Worm (Caenorhabditis elegans) whole organism, L4 larva: Measurements from ENCODE around the gene nlp-35.

Source experiments
- D1046.2 ChIP-seq: fragments of 200-800 bp; sonication (Bioruptor generic); IDR thresholded peaks from 2 replicates; pipeline ENCODE4 v1.3.6; 2022; ENCODE audit warnings: missing genetic modification characterization, missing compliant biosample characterization
- F10B5.3 ChIP-seq: sonication (generic microtip); optimal IDR thresholded peaks from 2 replicates; lab custom pipeline; 2016; ENCODE audit warnings: mild to moderate bottlenecking, missing genetic modification characterization, missing compliant biosample characterization
- F26F4.8 ChIP-seq: fragments of 200-800 bp; sonication (Bioruptor generic); conservative IDR thresholded peaks from 2 replicates; pipeline ENCODE4 v1.3.6; 2022; ENCODE audit warnings: missing genetic modification characterization, missing compliant biosample characterization
- F44E2.7 ChIP-seq: fragments of 200-800 bp; sonication (Bioruptor generic); IDR thresholded peaks from 2 replicates; pipeline ENCODE4 v2.1.2; 2022; ENCODE audit warnings: missing genetic modification characterization, missing compliant biosample characterization
- R02D3.7 ChIP-seq: fragments of 150-350 bp; sonication (generic microtip); optimal IDR thresholded peaks from 3 replicates; lab custom pipeline; 2014; ENCODE audit warnings: missing biosample characterization, missing genetic modification characterization
- T26A8.4 ChIP-seq: fragments of 200-800 bp; sonication (Bioruptor generic); IDR thresholded peaks from 2 replicates; pipeline ENCODE4 v1.3.6; 2022; ENCODE audit warnings: missing genetic modification characterization, missing compliant biosample characterization
- Y48G9A.11 ChIP-seq: fragments of 200-800 bp; sonication (Bioruptor generic); IDR thresholded peaks from 2 replicates; pipeline ENCODE4 v1.3.6; 2022; ENCODE audit warnings: missing genetic modification reagents, missing genetic modification characterization, missing compliant biosample characterization
- Y75B8A.6 ChIP-seq: fragments of 200-800 bp; sonication (Bioruptor generic); IDR thresholded peaks from 2 replicates; pipeline ENCODE4 v1.3.6; 2022; ENCODE audit warnings: missing genetic modification reagents, missing genetic modification characterization, missing compliant biosample characterization
- ZK337.2 ChIP-seq: fragments of 200-800 bp; sonication (Bioruptor generic); IDR thresholded peaks from 2 replicates; pipeline ENCODE4 v1.3.6; 2022; ENCODE audit warnings: missing genetic modification reagents, missing genetic modification characterization, missing compliant biosample characterization
- arid-1 ChIP-seq: fragments of 200-800 bp; sonication (Bioruptor generic); conservative IDR thresholded peaks from 2 replicates; pipeline ENCODE4 v1.3.6; 2022; ENCODE audit warnings: missing genetic modification reagents, missing genetic modification characterization, missing compliant biosample characterization
- ceh-20 ChIP-seq: fragments of 200-800 bp; sonication (Bioruptor generic); IDR thresholded peaks from 2 replicates; pipeline ENCODE4 v1.3.6; 2022; ENCODE audit warnings: missing genetic modification reagents, missing genetic modification characterization, missing compliant biosample characterization
- ceh-28 ChIP-seq: fragments of 150-350 bp; optimal IDR thresholded peaks from 2 replicates; lab custom pipeline; 2014; ENCODE audit warnings: missing biosample characterization, missing genetic modification reagents, missing genetic modification characterization
- ceh-32 ChIP-seq: sonication (generic microtip); optimal IDR thresholded peaks from 2 replicates; lab custom pipeline; 2016; ENCODE audit warnings: mild to moderate bottlenecking, missing genetic modification characterization, missing compliant biosample characterization; ENCODE audit not compliant: poor library complexity
- ceh-62 ChIP-seq: sonication (generic microtip); optimal IDR thresholded peaks from 2 replicates; lab custom pipeline; 2017; ENCODE audit warnings: missing biosample characterization, missing genetic modification characterization
- daf-12 ChIP-seq: fragments of 150-350 bp; optimal IDR thresholded peaks from 2 replicates; lab custom pipeline; 2014; ENCODE audit warnings: missing biosample characterization, missing genetic modification reagents, missing genetic modification characterization
- daf-16 ChIP-seq, 3 experiments: sonication (generic microtip); optimal IDR thresholded peaks; 2 replicates each; lab custom pipeline; 2016 to 2017; ENCODE audit warnings: missing genetic modification characterization in 3 of 3, missing genetic modification reagents in 3 of 3, mild to moderate bottlenecking in 2 of 3, missing compliant biosample characterization in 2 of 3, missing biosample characterization in 1 of 3, moderate library complexity in 1 of 3
- dmd-9 ChIP-seq: fragments of 200-800 bp; sonication (Bioruptor generic); IDR thresholded peaks from 2 replicates; pipeline ENCODE4 v1.3.6; 2022; ENCODE audit warnings: missing genetic modification reagents, missing genetic modification characterization, missing compliant biosample characterization
- dpl-1 ChIP-seq: fragments of 150-350 bp; optimal IDR thresholded peaks from 2 replicates; lab custom pipeline; 2014; ENCODE audit warnings: missing biosample characterization, missing genetic modification reagents, missing genetic modification characterization
- duxl-1 ChIP-seq: sonication (generic microtip); optimal IDR thresholded peaks from 2 replicates; lab custom pipeline; 2016; ENCODE audit warnings: mild to moderate bottlenecking, missing genetic modification characterization, moderate library complexity, missing compliant biosample characterization; ENCODE audit not compliant: poor library complexity
- dve-1 ChIP-seq: sonication (generic microtip); optimal IDR thresholded peaks from 2 replicates; lab custom pipeline; 2017; ENCODE audit warnings: antibody characterized with exemption, mild to moderate bottlenecking, missing genetic modification characterization, missing compliant biosample characterization; ENCODE audit not compliant: insufficient read depth
- egl-27 ChIP-seq: sonication (generic microtip); optimal IDR thresholded peaks from 3 replicates; lab custom pipeline; 2017; ENCODE audit warnings: missing biosample characterization, missing genetic modification reagents, missing genetic modification characterization
- fkh-10 ChIP-seq: fragments of 150-350 bp; optimal IDR thresholded peaks from 2 replicates; lab custom pipeline; 2014; ENCODE audit warnings: missing biosample characterization, missing genetic modification reagents, missing genetic modification characterization
- fos-1 ChIP-seq: fragments of 150-350 bp; optimal IDR thresholded peaks from 2 replicates; lab custom pipeline; 2014; ENCODE audit warnings: missing biosample characterization, missing genetic modification characterization
- gei-8 ChIP-seq: fragments of 200-800 bp; sonication (Bioruptor generic); optimal IDR thresholded peaks from 2 replicates; lab custom pipeline; 2018; ENCODE audit warnings: mild to moderate bottlenecking, missing genetic modification characterization, missing compliant biosample characterization
- hif-1 ChIP-seq, 2 experiments: sonication (generic microtip); optimal IDR thresholded peaks; 2 replicates each; lab custom pipeline; 2016 to 2017; ENCODE audit warnings: missing compliant biosample characterization in 2 of 2, missing genetic modification characterization in 2 of 2, missing genetic modification reagents in 2 of 2, missing genotype in 2 of 2, mild to moderate bottlenecking in 1 of 2
- hlh-11 ChIP-seq: fragments of 200-800 bp; sonication (Bioruptor generic); optimal IDR thresholded peaks from 2 replicates; lab custom pipeline; 2018; ENCODE audit warnings: mild to moderate bottlenecking, missing genetic modification characterization, missing compliant biosample characterization
- jun-1 ChIP-seq: fragments of 150-350 bp; optimal IDR thresholded peaks from 2 replicates; lab custom pipeline; 2014; ENCODE audit warnings: missing biosample characterization, missing genetic modification reagents, missing genetic modification characterization
- lin-1 ChIP-seq: fragments of 200-800 bp; sonication (Bioruptor generic); IDR thresholded peaks from 2 replicates; pipeline ENCODE4 v1.3.6; 2022; ENCODE audit warnings: missing genetic modification reagents, missing genetic modification characterization, missing compliant biosample characterization
- lin-39 ChIP-seq: fragments of 150-350 bp; optimal IDR thresholded peaks from 2 replicates; lab custom pipeline; 2014; ENCODE audit warnings: missing biosample characterization, missing genetic modification reagents, missing genetic modification characterization
- lir-3 ChIP-seq: sonication (generic microtip); optimal IDR thresholded peaks from 2 replicates; lab custom pipeline; 2016; ENCODE audit warnings: mild to moderate bottlenecking, missing genetic modification characterization, missing compliant biosample characterization
- lsy-2 ChIP-seq, 2 experiments: fragments of 150-350 bp in 1 of 2; sonication (generic microtip) in 1 of 2; optimal IDR thresholded peaks; 2 replicates each; lab custom pipeline; 2014 to 2017; ENCODE audit warnings: missing biosample characterization in 2 of 2, missing genetic modification characterization in 2 of 2
- madf-5 ChIP-seq, 2 experiments: fragments of 200-800 bp; sonication (Bioruptor generic); IDR thresholded peaks; 2 replicates each; pipeline ENCODE4 v1.3.6; 2022; ENCODE audit warnings: missing compliant biosample characterization in 2 of 2, missing genetic modification characterization in 2 of 2
- mdt-29 ChIP-seq: fragments of 200-800 bp; sonication (Bioruptor generic); IDR thresholded peaks from 2 replicates; pipeline ENCODE4 v1.3.6; 2022; ENCODE audit warnings: missing genetic modification reagents, missing genetic modification characterization, missing compliant biosample characterization
- mxl-3 ChIP-seq: fragments of 200-800 bp; sonication (Bioruptor generic); optimal IDR thresholded peaks from 2 replicates; lab custom pipeline; 2018; ENCODE audit warnings: mild to moderate bottlenecking, missing genetic modification characterization, missing compliant biosample characterization
- nhr-102 ChIP-seq: sonication (generic microtip); optimal IDR thresholded peaks from 2 replicates; lab custom pipeline; 2016; ENCODE audit warnings: mild to moderate bottlenecking, missing genetic modification characterization, moderate library complexity, missing compliant biosample characterization
- nhr-11 ChIP-seq: fragments of 150-350 bp; optimal IDR thresholded peaks from 2 replicates; lab custom pipeline; 2014; ENCODE audit warnings: missing biosample characterization, missing genetic modification characterization
- nhr-111 ChIP-seq: fragments of 200-800 bp; sonication (Bioruptor generic); optimal IDR thresholded peaks from 2 replicates; lab custom pipeline; 2018; ENCODE audit warnings: mild to moderate bottlenecking, missing genetic modification characterization, missing compliant biosample characterization
- nhr-28 ChIP-seq: fragments of 150-350 bp; optimal IDR thresholded peaks from 2 replicates; lab custom pipeline; 2014; ENCODE audit warnings: missing biosample characterization, missing genetic modification characterization
- nhr-41 ChIP-seq: fragments of 200-800 bp; sonication (Bioruptor generic); IDR thresholded peaks from 2 replicates; pipeline ENCODE4 v1.3.6; 2022; ENCODE audit warnings: missing genetic modification reagents, missing genetic modification characterization, missing compliant biosample characterization
- nhr-48 ChIP-seq: sonication (generic microtip); optimal IDR thresholded peaks from 2 replicates; lab custom pipeline; 2016; ENCODE audit warnings: mild to moderate bottlenecking, missing genetic modification characterization, missing compliant biosample characterization
- nhr-77 ChIP-seq: fragments of 150-350 bp; optimal IDR thresholded peaks from 2 replicates; lab custom pipeline; 2014; ENCODE audit warnings: missing biosample characterization, missing genetic modification characterization
- saeg-2 ChIP-seq: fragments of 200-800 bp; sonication (Bioruptor generic); IDR thresholded peaks from 2 replicates; pipeline ENCODE4 v1.3.6; 2022; ENCODE audit warnings: missing genetic modification reagents, missing genetic modification characterization, missing compliant biosample characterization
- sdz-12 ChIP-seq: fragments of 200-800 bp; sonication (Bioruptor generic); optimal IDR thresholded peaks from 2 replicates; lab custom pipeline; 2018; ENCODE audit warnings: mild to moderate bottlenecking, missing genetic modification characterization, missing compliant biosample characterization
- snpc-1.2 ChIP-seq: fragments of 200-800 bp; sonication (Bioruptor generic); IDR thresholded peaks from 2 replicates; pipeline ENCODE4 v1.3.6; 2022; ENCODE audit warnings: missing genetic modification reagents, missing genetic modification characterization, missing compliant biosample characterization
- spr-3 ChIP-seq: fragments of 200-800 bp; sonication (Bioruptor generic); optimal IDR thresholded peaks from 2 replicates; lab custom pipeline; 2018; ENCODE audit warnings: mild to moderate bottlenecking, missing genetic modification characterization, missing compliant biosample characterization
- tra-1 ChIP-seq: fragments of 200-800 bp; sonication (Bioruptor generic); IDR thresholded peaks from 2 replicates; pipeline ENCODE4 v1.3.6; 2022; ENCODE audit warnings: missing genetic modification reagents, missing genetic modification characterization, missing compliant biosample characterization
- unc-130 ChIP-seq: sonication (generic microtip); optimal IDR thresholded peaks from 2 replicates; lab custom pipeline; 2016; ENCODE audit warnings: missing genetic modification reagents, missing genetic modification characterization, missing compliant biosample characterization
- unc-39 ChIP-seq: sonication (generic microtip); optimal IDR thresholded peaks from 2 replicates; lab custom pipeline; 2017; ENCODE audit warnings: missing biosample characterization, missing genetic modification characterization
- zag-1 ChIP-seq: fragments of 150-350 bp; optimal IDR thresholded peaks from 2 replicates; lab custom pipeline; 2014; ENCODE audit warnings: missing biosample characterization, missing genetic modification characterization
- zfp-2 ChIP-seq: sonication (generic microtip); optimal IDR thresholded peaks from 2 replicates; lab custom pipeline; 2016; ENCODE audit warnings: mild to moderate bottlenecking, missing genetic modification characterization, missing compliant biosample characterization
- zfp-3 ChIP-seq: fragments of 200-800 bp; sonication (Bioruptor generic); conservative IDR thresholded peaks from 2 replicates; pipeline ENCODE4 v1.3.6; 2022; ENCODE audit warnings: missing genetic modification reagents, missing genetic modification characterization, missing compliant biosample characterization
- zip-11 ChIP-seq: fragments of 200-800 bp; sonication (Bioruptor generic); IDR thresholded peaks from 2 replicates; pipeline ENCODE4 v1.3.6; 2022; ENCODE audit warnings: missing genetic modification characterization, missing compliant biosample characterization

nlp-35 gene

ce11 chrIV:9516831-9517230, 1.9 kb downstream of the nlp-35 start, which contains the start of gene C33A12.19 (continued):
- no peak for TF ChIP-seq ceh-62 (tag; lab: Kevin White, UChicago)
- TF ChIP-seq zip-11 (GFP tag; lab: Robert Waterston, UW), result no peak
- TF ChIP-seq lin-1, result no peak
- TF ChIP-seq dmd-9 (GFP tag; lab: Robert Waterston, UW), result no peak
- no peak for TF ChIP-seq Y48G9A.11 (GFP tag; lab: Robert Waterston, UW)
- peak; percentile 50 for TF ChIP-seq hlh-11 (tag; lab: Kevin White, UChicago)
- no peak for TF ChIP-seq nhr-111
- TF ChIP-seq nhr-102 (tag; lab: Kevin White, UChicago), result no peak
- TF ChIP-seq nhr-11 (tag; lab: Kevin White, UChicago), result no peak
- TF ChIP-seq saeg-2 (GFP tag; lab: Robert Waterston, UW), result no peak
- TF ChIP-seq nhr-48, result no peak
- no peak for TF ChIP-seq duxl-1
- no peak for TF ChIP-seq daf-12
- no peak for TF ChIP-seq daf-16 (GFP tag; optimal IDR thresholded peaks at IDR 0.05; lab: Kevin White, UChicago)
- no peak for TF ChIP-seq daf-16 (tag; optimal IDR thresholded peaks at IDR 0.05; lab: Kevin White, UChicago)
- no peak for TF ChIP-seq arid-1
- TF ChIP-seq zfp-2 (tag; lab: Kevin White, UChicago), result no peak
- no peak for TF ChIP-seq hif-1 (tag; optimal IDR thresholded peaks at IDR 0.05; lab: Kevin White, UChicago)
- TF ChIP-seq lin-39, result no peak
- no peak for TF ChIP-seq zfp-3 (GFP tag; lab: Robert Waterston, UW)
- no peak for TF ChIP-seq jun-1 (tag; lab: Kevin White, UChicago)
- no peak for TF ChIP-seq tra-1
- TF ChIP-seq nhr-28 (tag; lab: Kevin White, UChicago), result peak; percentile 56
- TF ChIP-seq nhr-41 (GFP tag; lab: Robert Waterston, UW), result no peak
- no peak for TF ChIP-seq unc-130 (GFP tag; lab: Kevin White, UChicago)
- no peak for TF ChIP-seq R02D3.7 (tag; lab: Kevin White, UChicago)
- no peak for TF ChIP-seq snpc-1.2 (GFP tag; lab: Robert Waterston, UW)
- TF ChIP-seq unc-39 (tag; lab: Kevin White, UChicago), result no peak
- no peak for TF ChIP-seq gei-8 (GFP tag; lab: Kevin White, UChicago)
- TF ChIP-seq zag-1 (tag; lab: Kevin White, UChicago), result no peak
- TF ChIP-seq ceh-32, result no peak
- no peak for TF ChIP-seq T26A8.4 (GFP tag; lab: Robert Waterston, UW)
- no peak for TF ChIP-seq F44E2.7 (GFP tag; lab: Robert Waterston, UW)
- TF ChIP-seq fos-1 (tag; lab: Kevin White, UChicago), result no peak
- no peak for TF ChIP-seq madf-5 (GFP tag; IDR thresholded peaks at IDR 0.05; lab: Robert Waterston, UW)
- TF ChIP-seq dpl-1 (GFP tag; lab: Kevin White, UChicago), result no peak
- no peak for TF ChIP-seq spr-3 (GFP tag; lab: Kevin White, UChicago)
- peak in 1 of 2 experiments; percentile 37 for TF ChIP-seq lsy-2 (tag; optimal IDR thresholded peaks at IDR 0.05; lab: Kevin White, UChicago)
- TF ChIP-seq egl-27 (tag; lab: Kevin White, UChicago), result no peak
- TF ChIP-seq fkh-10 (GFP tag; lab: Kevin White, UChicago), result no peak
- peak; percentile 34 for TF ChIP-seq dve-1 (tag; lab: Kevin White, UChicago)
- no peak for TF ChIP-seq F26F4.8
- TF ChIP-seq mxl-3 (GFP tag; lab: Kevin White, UChicago), result no peak
- TF ChIP-seq ceh-20 (GFP tag; lab: Robert Waterston, UW), result no peak
- no peak for TF ChIP-seq F10B5.3 (tag; lab: Kevin White, UChicago)
- no peak for TF ChIP-seq lir-3 (tag; lab: Kevin White, UChicago)
- TF ChIP-seq ceh-28 (tag; lab: Kevin White, UChicago), result no peak
- peak; percentile 19 for TF ChIP-seq nhr-77 (tag; lab: Kevin White, UChicago)
- no peak for TF ChIP-seq Y75B8A.6 (GFP tag; lab: Robert Waterston, UW)
- no peak for TF ChIP-seq ZK337.2 (GFP tag; lab: Robert Waterston, UW)
- TF ChIP-seq D1046.2 (GFP tag; lab: Robert Waterston, UW), result no peak
- TF ChIP-seq sdz-12, result no peak
- TF ChIP-seq mdt-29 (GFP tag; lab: Robert Waterston, UW), result no peak
